Fruit fly (Drosophila melanogaster): ENCODE measurements around the gene jumu.

jumu gene

dm6 chr3R:10356563-10357363 lies 6.8 kb downstream of the jumu start (continued):
- TF ChIP-seq Bdp1 (GFP tag; optimal IDR thresholded peaks at IDR 0.05) (peak; percentile 60), ewg (GFP tag; optimal IDR thresholded peaks at IDR 0.05) (peak; percentile 56), CG18619 (GFP tag; optimal IDR thresholded peaks at IDR 0.05) (peak; percentile 77), CG12769 (tag; optimal IDR thresholded peaks at IDR 0.05) (no peak), gce (GFP tag; IDR thresholded peaks at IDR 0.05) (no peak), CG2199 (GFP tag; IDR thresholded peaks at IDR 0.05) (no peak), Dad (GFP tag; optimal IDR thresholded peaks at IDR 0.05) (peak; percentile 53), run (tag; optimal IDR thresholded peaks at IDR 0.05) (peak; percentile 67), CG10565 (GFP tag; optimal IDR thresholded peaks at IDR 0.05) (no peak), cwo (GFP tag; optimal IDR thresholded peaks at IDR 0.05) (peak; percentile 92), B-H2 (GFP tag; optimal IDR thresholded peaks at IDR 0.05) (no peak), CG17568 (GFP tag; optimal IDR thresholded peaks at IDR 0.05) (no peak), CG1233 (GFP tag; optimal IDR thresholded peaks at IDR 0.05) (peak; percentile 77), CG12155 (GFP tag; optimal IDR thresholded peaks at IDR 0.05) (peak; percentile 55), CG4404 (GFP tag; IDR thresholded peaks at IDR 0.05) (no peak), CG10431 (GFP tag; optimal IDR thresholded peaks at IDR 0.05) (no peak), bcd (GFP tag; optimal IDR thresholded peaks at IDR 0.05) (peak; percentile 76), CG14965 (GFP tag; optimal IDR thresholded peaks at IDR 0.05; ENCODE audit: borderline replicate concordance) (peak; percentile 49), Hr39 (optimal IDR thresholded peaks at IDR 0.05) (no peak), en (GFP tag; optimal IDR thresholded peaks at IDR 0.05) (peak; percentile 70), NC2β (GFP tag; optimal IDR thresholded peaks at IDR 0.05) (peak; percentile 79), Mad (GFP tag; optimal IDR thresholded peaks at IDR 0.05) (peak; percentile 20), Dbx (GFP tag; IDR thresholded peaks at IDR 0.05) (no peak), CG32772 (GFP tag; IDR thresholded peaks at IDR 0.05) (no peak), scrt (GFP tag; optimal IDR thresholded peaks at IDR 0.05) (peak; percentile 59), eve (GFP tag; optimal IDR thresholded peaks at IDR 0.05) (no peak), CG18476 (GFP tag; optimal IDR thresholded peaks at IDR 0.05) (peak; percentile 74), cad (GFP tag; optimal IDR thresholded peaks at IDR 0.05) (no peak), chif (GFP tag; optimal IDR thresholded peaks at IDR 0.05) (peak; percentile 59 to 74), slp2 (GFP tag; optimal IDR thresholded peaks at IDR 0.05) (peak; percentile 76), CG15011 (GFP tag; optimal IDR thresholded peaks at IDR 0.05) (peak; percentile 63), Antp (GFP tag; optimal IDR thresholded peaks at IDR 0.05) (peak; percentile 65), CoRest (tag; optimal IDR thresholded peaks at IDR 0.05) (peak; percentile 84), CG2875 (GFP tag; optimal IDR thresholded peaks at IDR 0.05) (peak; percentile 72), sob (GFP tag; IDR thresholded peaks at IDR 0.05) (no peak), CG1832 (GFP tag; optimal IDR thresholded peaks at IDR 0.05) (no peak), vfl (GFP tag; optimal IDR thresholded peaks at IDR 0.05) (peak; percentile 34), CG8924 (tag; optimal IDR thresholded peaks at IDR 0.05) (peak; percentile 83), CG8359 (GFP tag; optimal IDR thresholded peaks at IDR 0.05; ENCODE audit: borderline replicate concordance) (peak; percentile 24), fd3F (GFP tag; optimal IDR thresholded peaks at IDR 0.05) (no peak), CG4282 (GFP tag; optimal IDR thresholded peaks at IDR 0.05) (peak; percentile 64), CG13624 (GFP tag; optimal IDR thresholded peaks at IDR 0.05) (peak; percentile 70), CG12071 (GFP tag; optimal IDR thresholded peaks at IDR 0.05) (peak; percentile 61), ac (GFP tag; optimal IDR thresholded peaks at IDR 0.05) (peak; percentile 48), nom (GFP tag; optimal IDR thresholded peaks at IDR 0.05) (peak; percentile 89), ems (GFP tag; optimal IDR thresholded peaks at IDR 0.05) (peak; percentile 77), Dfd (GFP tag; optimal IDR thresholded peaks at IDR 0.05) (no peak), ttk (GFP tag; IDR thresholded peaks at IDR 0.05) (no peak), CG13123 (GFP tag; optimal IDR thresholded peaks at IDR 0.05) (peak; percentile 19), CG10321 (GFP tag; IDR thresholded peaks at IDR 0.05) (0 out of 2 replicates have a peak, but pooled peaks have one; percentile 2)
